Fruit fly (Drosophila melanogaster): ENCODE measurements around the gene CG17292.

Gene CG17292

dm6 chr2L:8381508-8382036 is 11.3 kb downstream of the CG17292 start, which contains the start of gene AlaRS (continued):
- TF ChIP-seq Nf-YB (GFP tag; optimal IDR thresholded peaks at IDR 0.05): peak; percentile 1
- no peak for TF ChIP-seq fu2 (GFP tag; optimal IDR thresholded peaks at IDR 0.05)
- TF ChIP-seq gcm2 (GFP tag; optimal IDR thresholded peaks at IDR 0.05): no peak
- peak; percentile 70 for TF ChIP-seq lbe (GFP tag; optimal IDR thresholded peaks at IDR 0.05)
- no peak for TF ChIP-seq CG15011 (GFP tag; optimal IDR thresholded peaks at IDR 0.05)
- TF ChIP-seq CG1647 (GFP tag; optimal IDR thresholded peaks at IDR 0.05): no peak
- no peak for TF ChIP-seq CG7963 (GFP tag; IDR thresholded peaks at IDR 0.05; ENCODE audit: partially characterized antibody)
- TF ChIP-seq Oli (tag; optimal IDR thresholded peaks at IDR 0.05): peak; percentile 9
- peak; percentile 50 for TF ChIP-seq CG2678 (tag; optimal IDR thresholded peaks at IDR 0.05)
- TF ChIP-seq ewg (GFP tag; optimal IDR thresholded peaks at IDR 0.05): no peak
- 0 out of 2 replicates have a peak, but pooled peaks have one; percentile 9 for TF ChIP-seq CG3847 (GFP tag; IDR thresholded peaks at IDR 0.05)
- TF ChIP-seq CG4328 (GFP tag; optimal IDR thresholded peaks at IDR 0.05): peak; percentile 27
- TF ChIP-seq nerfin-2 (GFP tag; IDR thresholded peaks at IDR 0.05; ENCODE audit: partially characterized antibody): peak; percentile 36; the same call in 1 of the 2 replicates
- peak; percentile 83; the same call in 2 of the 4 replicates for TF ChIP-seq chinmo (GFP tag; IDR thresholded peaks at IDR 0.05; ENCODE audit: partially characterized antibody)
- TF ChIP-seq CG10267 (tag; optimal IDR thresholded peaks at IDR 0.05): peak; percentile 67
- TF ChIP-seq Pdp1 (GFP tag; optimal IDR thresholded peaks at IDR 0.05): peak in 1 of 2 experiments; percentile 60
- peak; percentile 40 for TF ChIP-seq Nf-YC (tag; optimal IDR thresholded peaks at IDR 0.05)
- no peak for TF ChIP-seq sr (GFP tag; IDR thresholded peaks at IDR 0.05)
- TF ChIP-seq corto (GFP tag; optimal IDR thresholded peaks at IDR 0.05): peak; percentile 50
- peak; percentile 3 for TF ChIP-seq CG6813 (GFP tag; optimal IDR thresholded peaks at IDR 0.05)
- TF ChIP-seq slbo (GFP tag; IDR thresholded peaks at IDR 0.05): peak; percentile 37; the same call in 1 of the 2 replicates
- peak; percentile 22 for TF ChIP-seq CG11723 (GFP tag; optimal IDR thresholded peaks at IDR 0.05)
- TF ChIP-seq Hr51 (GFP tag; optimal IDR thresholded peaks at IDR 0.05): peak in 1 of 2 experiments; percentile 46
- peak in 1 of 2 experiments; percentile 4 for TF ChIP-seq crp (GFP tag; optimal IDR thresholded peaks at IDR 0.05)
- TF ChIP-seq amos (GFP tag; IDR thresholded peaks at IDR 0.05; ENCODE audit: partially characterized antibody): peak; percentile 63; the same call in 1 of the 2 replicates
- no peak for TF ChIP-seq CG13123 (GFP tag; optimal IDR thresholded peaks at IDR 0.05)
- no peak for TF ChIP-seq pan (optimal IDR thresholded peaks at IDR 0.05)
- peak in 1 of 2 experiments; percentile 43 for TF ChIP-seq pan (GFP tag; optimal IDR thresholded peaks at IDR 0.05 in 1 of 2, IDR thresholded peaks at IDR 0.05 in 1 of 2)
- peak; percentile 70 for TF ChIP-seq BEAF-32 (GFP tag; optimal IDR thresholded peaks at IDR 0.05)
- TF ChIP-seq CG32767 (GFP tag; IDR thresholded peaks at IDR 0.05): no peak
- TF ChIP-seq CG17912 (GFP tag; optimal IDR thresholded peaks at IDR 0.05): no peak
- no peak for TF ChIP-seq NK7.1 (GFP tag; optimal IDR thresholded peaks at IDR 0.05)
- no peak for TF ChIP-seq CG12236 (GFP tag; optimal IDR thresholded peaks at IDR 0.05)
- peak; percentile 33 for TF ChIP-seq sug (tag; optimal IDR thresholded peaks at IDR 0.05)
- TF ChIP-seq CG13287 (GFP tag; IDR thresholded peaks at IDR 0.05; ENCODE audit: partially characterized antibody): peak; percentile 83
- TF ChIP-seq sima (GFP tag; optimal IDR thresholded peaks at IDR 0.05): no peak
- TF ChIP-seq MTF-1 (GFP tag; optimal IDR thresholded peaks at IDR 0.05; ENCODE audit: borderline replicate concordance): no peak
- peak; percentile 56 for TF ChIP-seq Bgb (GFP tag; IDR thresholded peaks at IDR 0.05; ENCODE audit: partially characterized antibody)
- TF ChIP-seq CG17385 (GFP tag; optimal IDR thresholded peaks at IDR 0.05): peak; percentile 37
- peak; percentile 4 for TF ChIP-seq tap (tag; optimal IDR thresholded peaks at IDR 0.05)
- peak; percentile 58 for TF ChIP-seq CG30403 (GFP tag; optimal IDR thresholded peaks at IDR 0.05)
- TF ChIP-seq ham (GFP tag; IDR thresholded peaks at IDR 0.05): no peak
- TF ChIP-seq Dp (GFP tag; optimal IDR thresholded peaks at IDR 0.05): peak; percentile 24
- TF ChIP-seq CG33557 (GFP tag; optimal IDR thresholded peaks at IDR 0.05): no peak
- peak; percentile 83 for TF ChIP-seq YL-1 (GFP tag; optimal IDR thresholded peaks at IDR 0.05)
- peak; percentile 27 for TF ChIP-seq lab (GFP tag; optimal IDR thresholded peaks at IDR 0.05)
- no peak for TF ChIP-seq tx (GFP tag; optimal IDR thresholded peaks at IDR 0.05)
- TF ChIP-seq CG7271 (tag; optimal IDR thresholded peaks at IDR 0.05): no peak
